Worm (Caenorhabditis elegans) whole organism, L2 larva: ENCODE measurements around the gene B0524.3.

Experiments used
- C34F6.9 ChIP-seq: fragments of 150-350 bp; optimal IDR thresholded peaks from 2 replicates; lab custom pipeline; 2014; ENCODE audit warnings: missing biosample characterization, missing genetic modification characterization
- F13H6.1 ChIP-seq: sonication (generic microtip); optimal IDR thresholded peaks from 2 replicates; lab custom pipeline; 2016; ENCODE audit warnings: missing genetic modification characterization, missing compliant biosample characterization
- R02D3.7 ChIP-seq: fragments of 150-350 bp; optimal IDR thresholded peaks from 2 replicates; lab custom pipeline; 2014; ENCODE audit warnings: missing biosample characterization, missing genetic modification characterization
- alr-1 ChIP-seq: fragments of 150-350 bp; optimal IDR thresholded peaks from 2 replicates; lab custom pipeline; 2014; ENCODE audit warnings: missing biosample characterization, missing genetic modification characterization
- aly-2 ChIP-seq: fragments of 150-350 bp; optimal IDR thresholded peaks from 2 replicates; lab custom pipeline; 2014; ENCODE audit warnings: missing biosample characterization, missing genetic modification characterization
- ama-1 ChIP-seq: fragments of 150-350 bp; optimal IDR thresholded peaks from 2 replicates; lab custom pipeline; 2018; ENCODE audit warnings: inconsistent platforms
- ceh-16 ChIP-seq: fragments of 150-350 bp; optimal IDR thresholded peaks from 2 replicates; lab custom pipeline; 2014; ENCODE audit warnings: missing biosample characterization, missing genetic modification characterization
- crh-2 ChIP-seq: sonication (generic microtip); optimal IDR thresholded peaks from 2 replicates; lab custom pipeline; 2017; ENCODE audit warnings: missing biosample characterization, missing genetic modification characterization
- dmd-4 ChIP-seq: sonication (generic microtip); optimal IDR thresholded peaks from 2 replicates; lab custom pipeline; 2017; ENCODE audit warnings: missing biosample characterization, missing genetic modification characterization
- egl-27 ChIP-seq: sonication (generic microtip); optimal IDR thresholded peaks from 3 replicates; lab custom pipeline; 2017; ENCODE audit warnings: missing biosample characterization, missing genetic modification reagents, missing genetic modification characterization
- elt-1 ChIP-seq: fragments of 150-350 bp; optimal IDR thresholded peaks from 2 replicates; lab custom pipeline; 2014; ENCODE audit warnings: missing biosample characterization, missing genetic modification characterization
- elt-3 ChIP-seq: sonication (generic microtip); optimal IDR thresholded peaks from 2 replicates; lab custom pipeline; 2017; ENCODE audit warnings: missing biosample characterization, missing genetic modification characterization
- lin-11 ChIP-seq: fragments of 150-350 bp; sonication (generic microtip); optimal IDR thresholded peaks from 2 replicates; lab custom pipeline; 2014; ENCODE audit warnings: missing biosample characterization, missing genetic modification characterization, inconsistent platforms, mixed read lengths
- lin-13 ChIP-seq: fragments of 150-350 bp; optimal IDR thresholded peaks from 2 replicates; lab custom pipeline; 2014; ENCODE audit warnings: missing biosample characterization, missing genetic modification reagents, missing genetic modification characterization
- lsy-2 ChIP-seq, 2 experiments: fragments of 150-350 bp in 1 of 2; sonication (generic microtip) in 1 of 2; optimal IDR thresholded peaks; 2 replicates each; lab custom pipeline; 2014 to 2017; ENCODE audit warnings: missing biosample characterization in 2 of 2, missing genetic modification characterization in 2 of 2
- mab-5 ChIP-seq: fragments of 150-350 bp; optimal IDR thresholded peaks from 2 replicates; lab custom pipeline; 2014; ENCODE audit warnings: missing biosample characterization, missing genetic modification characterization
- mbf-1 ChIP-seq: sonication (generic microtip); optimal IDR thresholded peaks from 2 replicates; lab custom pipeline; 2017; ENCODE audit warnings: missing biosample characterization, missing genetic modification characterization
- nhr-10 ChIP-seq: sonication (generic microtip); optimal IDR thresholded peaks from 2 replicates; lab custom pipeline; 2017; ENCODE audit warnings: missing biosample characterization, missing genetic modification characterization
- nhr-12 ChIP-seq: fragments of 150-350 bp; optimal IDR thresholded peaks from 2 replicates; lab custom pipeline; 2014; ENCODE audit warnings: missing biosample characterization, missing genetic modification characterization
- nhr-129 ChIP-seq: fragments of 150-350 bp; optimal IDR thresholded peaks from 2 replicates; lab custom pipeline; 2014; ENCODE audit warnings: missing biosample characterization, missing genetic modification characterization
- nhr-21 ChIP-seq: fragments of 150-350 bp; optimal IDR thresholded peaks from 2 replicates; lab custom pipeline; 2014; ENCODE audit warnings: missing biosample characterization, missing genetic modification characterization
- nhr-23 ChIP-seq: fragments of 150-350 bp; optimal IDR thresholded peaks from 2 replicates; lab custom pipeline; 2014; ENCODE audit warnings: missing biosample characterization, missing genetic modification reagents, missing genetic modification characterization
- nhr-237 ChIP-seq: fragments of 150-350 bp; optimal IDR thresholded peaks from 2 replicates; lab custom pipeline; 2014; ENCODE audit warnings: missing biosample characterization, missing genetic modification characterization
- nhr-25 ChIP-seq: fragments of 150-350 bp; sonication (generic microtip); optimal IDR thresholded peaks from 3 replicates; lab custom pipeline; 2014; ENCODE audit warnings: missing biosample characterization, missing genetic modification characterization
- nhr-6 ChIP-seq: fragments of 150-350 bp; optimal IDR thresholded peaks from 2 replicates; lab custom pipeline; 2014; ENCODE audit warnings: missing biosample characterization, missing genetic modification characterization
- sem-4 ChIP-seq: fragments of 150-350 bp; optimal IDR thresholded peaks from 2 replicates; lab custom pipeline; 2014; ENCODE audit warnings: missing biosample characterization, missing genetic modification reagents, missing genetic modification characterization
- skn-1 ChIP-seq: sonication (generic microtip); optimal IDR thresholded peaks from 2 replicates; lab custom pipeline; 2017; ENCODE audit warnings: missing biosample characterization, missing genetic modification characterization
- sma-9 ChIP-seq, 2 experiments: fragments of 150-350 bp in 1 of 2; sonication (generic microtip) in 1 of 2; optimal IDR thresholded peaks; 2 replicates each; lab custom pipeline; 2014 to 2016; ENCODE audit warnings: missing genetic modification characterization in 2 of 2, mild to moderate bottlenecking in 1 of 2, missing biosample characterization in 1 of 2, missing compliant biosample characterization in 1 of 2, missing genetic modification reagents in 1 of 2, moderate library complexity in 1 of 2
- snpc-4 ChIP-seq: fragments of 150-350 bp; optimal IDR thresholded peaks from 2 replicates; lab custom pipeline; 2014; ENCODE audit warnings: missing biosample characterization, missing genetic modification characterization
- unc-39 ChIP-seq: fragments of 150-350 bp; optimal IDR thresholded peaks from 2 replicates; lab custom pipeline; 2014; ENCODE audit warnings: missing biosample characterization, missing genetic modification characterization
- unc-62 ChIP-seq: fragments of 150-350 bp; optimal IDR thresholded peaks from 2 replicates; lab custom pipeline; 2014; ENCODE audit warnings: missing biosample characterization, missing genetic modification reagents, missing genetic modification characterization
- zag-1 ChIP-seq: fragments of 150-350 bp; optimal IDR thresholded peaks from 2 replicates; lab custom pipeline; 2014; ENCODE audit warnings: missing biosample characterization, missing genetic modification characterization
- ztf-1 ChIP-seq: fragments of 200-800 bp; sonication (Bioruptor generic); conservative IDR thresholded peaks from 2 replicates; pipeline ENCODE4 v1.3.6; 2022; ENCODE audit warnings: missing genetic modification characterization, missing compliant biosample characterization
- ztf-11 ChIP-seq: sonication (generic microtip); optimal IDR thresholded peaks from 2 replicates; lab custom pipeline; 2017; ENCODE audit warnings: missing biosample characterization, missing genetic modification characterization
- ztf-4 ChIP-seq: fragments of 150-350 bp; optimal IDR thresholded peaks from 2 replicates; lab custom pipeline; 2014; ENCODE audit warnings: missing biosample characterization, missing genetic modification characterization

B0524.3 gene

ce11 chrIII:1880221-1880620 is 7.2 kb upstream of the B0524.3 start:
- TF ChIP-seq dmd-4 (tag; lab: Kevin White, UChicago): no peak
- no peak for TF ChIP-seq lin-11 (tag; lab: Kevin White, UChicago)
- no peak for TF ChIP-seq nhr-237
- TF ChIP-seq aly-2: no peak
- TF ChIP-seq ama-1: no peak
- no peak for TF ChIP-seq unc-39
- no peak for TF ChIP-seq mbf-1 (tag; lab: Kevin White, UChicago)
- TF ChIP-seq nhr-21: no peak
- TF ChIP-seq sem-4: no peak
- TF ChIP-seq R02D3.7 (tag; lab: Kevin White, UChicago): no peak

DNA sequence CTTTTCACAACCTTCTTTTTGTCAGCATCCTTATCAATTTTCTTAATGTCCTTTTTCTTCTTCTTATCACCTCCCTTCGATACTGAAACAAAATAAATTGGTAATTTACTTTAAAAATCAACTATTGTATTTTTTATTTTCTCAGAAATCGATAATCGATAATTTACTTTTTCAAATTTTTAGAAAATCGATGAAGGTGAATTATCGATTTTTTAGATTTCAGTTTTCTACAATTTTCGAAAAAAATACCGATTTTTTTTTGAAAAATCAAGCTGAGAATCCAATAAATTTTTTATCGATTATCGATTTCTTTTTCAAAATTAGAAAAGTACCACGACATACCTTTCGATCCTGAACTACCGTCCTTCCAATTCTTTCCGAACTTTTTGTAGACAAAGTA is 4.8 kb upstream of the B0524.3 start:
- TF ChIP-seq alr-1 (tag; lab: Kevin White, UChicago) (no peak), nhr-6 (tag; lab: Kevin White, UChicago) (no peak)

DNA sequence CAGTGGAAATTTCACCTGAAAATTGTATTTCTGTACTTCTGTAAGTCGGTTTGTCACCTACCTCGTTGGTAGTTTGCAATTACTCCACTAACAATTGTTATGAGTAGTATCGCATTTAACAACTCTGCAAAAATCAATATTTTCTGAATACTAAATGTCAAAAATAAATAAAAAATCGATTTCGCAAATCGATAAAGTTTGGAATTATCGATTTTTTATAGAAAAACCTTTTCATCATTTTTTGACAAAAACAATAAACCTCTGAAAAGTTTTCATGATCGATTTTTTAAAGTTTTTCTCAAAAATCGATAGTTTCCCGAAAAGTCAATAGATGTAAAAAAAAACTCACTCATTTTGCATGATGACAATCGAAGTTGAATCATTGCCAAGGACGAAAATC is 540 bp upstream of the B0524.3 start:
- TF ChIP-seq ceh-16: no peak
- TF ChIP-seq nhr-23 (tag; lab: Kevin White, UChicago): no peak
- no peak for TF ChIP-seq unc-39
- TF ChIP-seq nhr-237: no peak
- TF ChIP-seq nhr-12 (tag; lab: Kevin White, UChicago): no peak
- no peak for TF ChIP-seq skn-1

DNA sequence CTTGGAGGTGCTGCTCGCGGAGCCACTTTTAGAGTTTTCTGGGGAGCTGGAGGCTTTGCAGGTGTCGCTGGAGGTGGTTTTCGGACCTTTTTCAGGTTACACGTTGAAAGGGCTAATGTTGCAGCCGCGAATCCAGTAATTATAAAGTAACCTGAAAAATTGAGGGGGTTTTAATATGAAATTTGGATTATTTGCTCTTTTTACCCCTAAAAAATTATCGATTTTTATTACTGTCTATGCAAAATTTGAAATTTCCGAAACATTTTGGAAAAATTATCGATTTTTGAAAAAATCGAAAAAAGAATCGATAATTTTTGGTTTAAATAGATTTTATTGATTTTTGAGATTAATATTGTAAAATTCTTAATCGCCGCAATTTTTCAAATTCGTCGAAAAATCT is 6.0 kb downstream of the B0524.3 start:
- TF ChIP-seq nhr-129 (no peak), unc-39 (no peak), snpc-4 (tag; lab: Kevin White, UChicago) (no peak), F13H6.1 (tag; lab: Kevin White, UChicago) (no peak), zag-1 (no peak), nhr-25 (no peak), unc-62 (GFP tag; lab: Kevin White, UChicago) (no peak), elt-1 (tag; lab: Kevin White, UChicago) (no peak), nhr-10 (tag; lab: Kevin White, UChicago) (no peak), ztf-11 (no peak), aly-2 (no peak), mab-5 (no peak), ztf-4 (no peak), elt-3 (no peak), lin-13 (GFP tag; lab: Kevin White, UChicago) (no peak), egl-27 (tag; lab: Kevin White, UChicago) (no peak), nhr-12 (tag; lab: Kevin White, UChicago) (no peak), sma-9 (GFP tag; optimal IDR thresholded peaks at IDR 0.05; lab: Kevin White, UChicago) (no peak), sma-9 (tag; optimal IDR thresholded peaks at IDR 0.05; lab: Kevin White, UChicago) (no peak), lsy-2 (tag; optimal IDR thresholded peaks at IDR 0.05; lab: Kevin White, UChicago) (no peak), ztf-1 (GFP tag; lab: Robert Waterston, UW) (no peak)

- no peak for TF ChIP-seq alr-1 (tag; lab: Kevin White, UChicago)
- TF ChIP-seq snpc-4 (tag; lab: Kevin White, UChicago): no peak
- TF ChIP-seq unc-39: no peak
- TF ChIP-seq dmd-4 (tag; lab: Kevin White, UChicago): no peak
- TF ChIP-seq crh-2: no peak
- no peak for TF ChIP-seq C34F6.9 (tag; lab: Kevin White, UChicago)
- TF ChIP-seq R02D3.7 (tag; lab: Kevin White, UChicago): no peak
- TF ChIP-seq aly-2: no peak
- no peak for TF ChIP-seq elt-3
- TF ChIP-seq, all 48 proteins: peak for 0
Measured at ce11 chrIII:1893851-1894250, 6.4 kb downstream of the B0524.3 start, which contains the start of the genes B0524.5 and B0524.2. TSS of gene B0524.5 (minus strand) at chrIII:1893890. TSS of gene B0524.2 (plus strand) at chrIII:1894057.

- peak in 1 of 2 experiments; percentile 50 for TF ChIP-seq lsy-2 (tag; optimal IDR thresholded peaks at IDR 0.05; lab: Kevin White, UChicago)
- peak; percentile 63 for TF ChIP-seq lin-13 (GFP tag; lab: Kevin White, UChicago)
Measured at ce11 chrIII:1900406-1900805, 13.0 kb downstream of the B0524.3 start.
